Worm (Caenorhabditis elegans) whole organism, midembryonic: ENCODE data around the gene srj-5.

Experiments
- T22C8.4 ChIP-seq: fragments of 200-800 bp; sonication (Bioruptor generic); IDR thresholded peaks from 2 replicates; pipeline ENCODE4 v1.3.6; 2022; ENCODE audit warnings: missing genetic modification characterization, missing compliant biosample characterization
- ref-1 ChIP-seq: fragments of 200-800 bp; sonication (Bioruptor generic); conservative IDR thresholded peaks from 2 replicates; pipeline ENCODE4 v1.3.6; 2022; ENCODE audit warnings: missing genetic modification reagents, missing genetic modification characterization, missing compliant biosample characterization
- ztf-23 ChIP-seq: fragments of 200-800 bp; sonication (Bioruptor generic); IDR thresholded peaks from 2 replicates; pipeline ENCODE4 v1.3.6; 2022; ENCODE audit warnings: missing genetic modification reagents, missing genetic modification characterization, missing compliant biosample characterization

- TF ChIP-seq ztf-23 (GFP tag; lab: Robert Waterston, UW) = no peak
- TF ChIP-seq ref-1 (GFP tag; lab: Robert Waterston, UW) = no peak
- TF ChIP-seq T22C8.4 = no peak
These were observed 48.7 kb downstream of the srj-5 start, which contains the start of gene srlf-37 for ce11 chrV:604105-604504.
